Fruit fly (Drosophila melanogaster) whole organism, wandering third instar larva: Measurements from ENCODE around the gene CG45676.

Experiments
- Dfd ChIP-seq: fragments of >200 bp; optimal IDR thresholded peaks from 2 replicates; lab custom pipeline; 2017; ENCODE audit warnings: missing biosample characterization, missing genetic modification characterization
- Mio ChIP-seq: sonication (Bioruptor generic); optimal IDR thresholded peaks from 2 replicates; lab custom pipeline; 2016; ENCODE audit warnings: missing biosample characterization, missing genetic modification characterization
- Myc ChIP-seq: fragments of >200 bp; optimal IDR thresholded peaks from 2 replicates; lab custom pipeline; 2017
- dmrt93B ChIP-seq: fragments of 200-800 bp; sonication (Bioruptor generic); optimal IDR thresholded peaks from 2 replicates; lab custom pipeline; 2018; ENCODE audit warnings: missing biosample characterization, mild to moderate bottlenecking, missing genetic modification characterization
- fru ChIP-seq: fragments of 200-800 bp; sonication (Bioruptor generic); optimal IDR thresholded peaks from 3 replicates; lab custom pipeline; 2016; ENCODE audit warnings: missing biosample characterization, mild to moderate bottlenecking, missing genetic modification characterization
- jim ChIP-seq: fragments of 175-275, 200-325 bp; sonication (Bioruptor generic); optimal IDR thresholded peaks from 2 replicates; lab custom pipeline; 2016; ENCODE audit warnings: missing biosample characterization, mild to moderate bottlenecking, missing genetic modification characterization
- lola ChIP-seq: fragments of >200 bp; optimal IDR thresholded peaks from 2 replicates; lab custom pipeline; 2017; ENCODE audit warnings: missing biosample characterization, missing genetic modification characterization
- pan ChIP-seq: fragments of >200 bp; optimal IDR thresholded peaks from 2 replicates; lab custom pipeline; 2017
- psq ChIP-seq: fragments of 200-800 bp; sonication (Bioruptor generic); optimal IDR thresholded peaks from 3 replicates; lab custom pipeline; 2017; ENCODE audit warnings: missing biosample characterization, mild to moderate bottlenecking, missing genetic modification characterization, moderate library complexity
- tai ChIP-seq: sonication (Bioruptor generic); optimal IDR thresholded peaks from 2 replicates; lab custom pipeline; 2016; ENCODE audit warnings: missing biosample characterization, missing genetic modification characterization
- usp ChIP-seq: fragments of >200 bp; optimal IDR thresholded peaks from 2 replicates; lab custom pipeline; 2017; ENCODE audit warnings: missing biosample characterization, missing genetic modification characterization

dm6 chr3R:11412371-11412770, 6.3 kb upstream of the CG45676 start, which contains the start of gene Ipo9:
- TF ChIP-seq Mio (GFP tag; lab: Kevin White, UChicago) (no peak), Dfd (GFP tag; lab: Kevin White, UChicago) (no peak), jim (GFP tag; lab: Kevin White, UChicago) (no peak), pan (lab: Kevin White, UChicago) (no peak), tai (no peak), lola (GFP tag; lab: Kevin White, UChicago) (no peak), psq (GFP tag; lab: Kevin White, UChicago) (no peak), dmrt93B (GFP tag; lab: Kevin White, UChicago) (no peak), Myc (lab: Kevin White, UChicago) (no peak), usp (GFP tag; lab: Kevin White, UChicago) (no peak), fru (GFP tag; lab: Kevin White, UChicago) (no peak)
